Fruit fly (Drosophila melanogaster) whole organism, prepupa: ENCODE results near the gene Abl.
A peak's percentile ranks its signal among the peaks of the same experiment; 100 is the strongest.

Source experiments
- Blimp-1 ChIP-seq: fragments of 200-800 bp; sonication (Bioruptor generic); optimal IDR thresholded peaks from 3 replicates; lab custom pipeline; 2017; ENCODE audit warnings: missing biosample characterization, missing genetic modification characterization, mild to moderate bottlenecking, moderate library complexity, missing genetic modification reagents
- CG10631 ChIP-seq: fragments of 200-800 bp; sonication (Bioruptor generic); optimal IDR thresholded peaks from 2 replicates; lab custom pipeline; 2016; ENCODE audit warnings: missing biosample characterization, missing genetic modification characterization
- CG34406 ChIP-seq: fragments of 200-800 bp; sonication (Bioruptor generic); optimal IDR thresholded peaks from 3 replicates; lab custom pipeline; 2016; ENCODE audit warnings: missing biosample characterization, missing genetic modification characterization
- CG8119 ChIP-seq: fragments of 200-800 bp; sonication (Bioruptor generic); IDR thresholded peaks from 3 replicates; pipeline ENCODE4 v1.3.6; 2022; ENCODE audit warnings: missing biosample characterization, missing genetic modification characterization
- Eip75B ChIP-seq: fragments of 200-800 bp; sonication (Bioruptor generic); optimal IDR thresholded peaks from 3 replicates; lab custom pipeline; 2016; ENCODE audit warnings: missing biosample characterization, missing genetic modification characterization
- Eip93F ChIP-seq: fragments of 200-800 bp; sonication (Bioruptor generic); optimal IDR thresholded peaks from 2 replicates; lab custom pipeline; 2016; ENCODE audit warnings: missing biosample characterization, mild to moderate bottlenecking, missing genetic modification characterization
- Hr4 ChIP-seq: fragments of 200-800 bp; sonication (Bioruptor generic); optimal IDR thresholded peaks from 3 replicates; lab custom pipeline; 2016; ENCODE audit warnings: missing biosample characterization, missing genetic modification characterization
- Sox102F ChIP-seq: fragments of 200-800 bp; sonication (Bioruptor generic); optimal IDR thresholded peaks from 2 replicates; lab custom pipeline; 2016; ENCODE audit warnings: missing biosample characterization, mild to moderate bottlenecking, missing genetic modification characterization
- Sox14 ChIP-seq: fragments of 200-800 bp; sonication (Bioruptor generic); optimal IDR thresholded peaks from 3 replicates; lab custom pipeline; 2016; ENCODE audit warnings: missing biosample characterization, missing genetic modification characterization
- achi ChIP-seq: fragments of 200-800 bp; sonication (Bioruptor generic); optimal IDR thresholded peaks from 3 replicates; lab custom pipeline; 2016; ENCODE audit warnings: missing biosample characterization, missing genetic modification characterization
- fd59A ChIP-seq: fragments of 200-800 bp; sonication (Bioruptor generic); optimal IDR thresholded peaks from 2 replicates; lab custom pipeline; 2017; ENCODE audit warnings: missing biosample characterization, mild to moderate bottlenecking, missing genetic modification characterization, missing genetic modification reagents

DNA sequence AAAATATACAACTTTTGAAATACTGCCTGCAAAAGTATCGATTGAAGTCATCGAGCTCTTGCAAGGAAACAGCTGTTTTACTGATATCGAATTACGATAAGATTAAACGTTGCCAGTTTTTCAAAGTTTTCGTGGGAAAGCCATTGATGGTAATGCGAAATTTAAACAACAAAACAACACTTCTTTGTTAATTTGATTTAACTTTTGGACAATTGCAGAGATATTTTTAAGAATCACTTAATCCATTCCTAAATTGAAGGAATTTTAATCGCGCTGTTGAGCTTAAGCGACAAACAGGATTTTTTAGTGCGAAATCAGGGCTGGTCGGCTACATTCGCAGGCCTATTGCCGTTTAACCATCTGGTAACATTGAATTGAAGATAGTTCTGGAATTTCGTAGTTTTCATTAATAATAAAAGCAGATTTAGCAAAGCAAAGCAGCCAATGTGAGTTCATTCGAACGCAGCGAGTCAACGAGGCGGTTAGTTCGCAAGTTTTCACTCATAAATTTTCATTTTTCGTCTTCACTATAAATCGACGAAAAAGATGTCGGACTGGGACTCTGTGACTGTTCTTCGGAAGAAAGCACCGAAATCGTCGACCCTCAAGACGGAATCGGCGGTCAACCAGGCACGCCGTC, 73.3 kb downstream of the Abl start, which contains the start of gene mbf1:
- TF ChIP-seq Sox102F (GFP tag; lab: Kevin White, UChicago), result no peak
- no peak for TF ChIP-seq Eip93F (GFP tag; lab: Kevin White, UChicago)
- no peak for TF ChIP-seq fd59A (GFP tag; lab: Kevin White, UChicago)
- TF ChIP-seq CG34406 (GFP tag; lab: Kevin White, UChicago), result no peak
- TF ChIP-seq CG8119 (GFP tag; lab: Robert Waterston, UW), result no peak
- no peak for TF ChIP-seq Hr4 (GFP tag; lab: Kevin White, UChicago)
- TF ChIP-seq achi, result no peak
- TF ChIP-seq Blimp-1 (GFP tag; lab: Kevin White, UChicago), result no peak
- TF ChIP-seq CG10631 (GFP tag; lab: Kevin White, UChicago), result no peak
- no peak for TF ChIP-seq Eip75B (GFP tag; lab: Kevin White, UChicago)
- TF ChIP-seq Sox14 (GFP tag; lab: Kevin White, UChicago), result peak; percentile 22
